Worm (Caenorhabditis elegans): ENCODE results near the gene Y54G2A.15.

Y54G2A.15 gene

ce11 chrIV:2890401-2890952 lies 46.7 kb upstream of the Y54G2A.15 start, which contains the start of the genes nprt-1 and dib-1 (continued):
- TF ChIP-seq unc-39 (tag; optimal IDR thresholded peaks at IDR 0.05) (no peak), nhr-237 (tag; optimal IDR thresholded peaks at IDR 0.05) (no peak), ztf-1 (GFP tag; conservative IDR thresholded peaks at IDR 0.05) (no peak), mab-5 (tag; optimal IDR thresholded peaks at IDR 0.05) (no peak), nhr-6 (tag; optimal IDR thresholded peaks at IDR 0.05) (peak; percentile 12), Y55F3AM.14 (GFP tag; optimal IDR thresholded peaks at IDR 0.05) (no peak), nhr-12 (tag; optimal IDR thresholded peaks at IDR 0.05) (no peak), nhr-10 (tag; optimal IDR thresholded peaks at IDR 0.05) (no peak), dmd-4 (tag; optimal IDR thresholded peaks at IDR 0.05) (no peak), ceh-82 (tag; optimal IDR thresholded peaks at IDR 0.05) (no peak), zag-1 (tag; optimal IDR thresholded peaks at IDR 0.05) (no peak), sem-4 (tag; optimal IDR thresholded peaks at IDR 0.05) (no peak), alr-1 (tag; optimal IDR thresholded peaks at IDR 0.05) (no peak), ztf-4 (tag; optimal IDR thresholded peaks at IDR 0.05) (no peak), elt-1 (tag; optimal IDR thresholded peaks at IDR 0.05) (no peak), ama-1 (optimal IDR thresholded peaks at IDR 0.05) (no peak), lin-11 (tag; optimal IDR thresholded peaks at IDR 0.05) (no peak), elt-3 (tag; optimal IDR thresholded peaks at IDR 0.05) (no peak), gmeb-1 (tag; optimal IDR thresholded peaks at IDR 0.05) (peak; percentile 86), unc-55 (GFP tag; optimal IDR thresholded peaks at IDR 0.05) (peak; percentile 87), ZK546.5 (tag; optimal IDR thresholded peaks at IDR 0.05) (no peak), fos-1 (tag; optimal IDR thresholded peaks at IDR 0.05) (peak; percentile 3), nhr-23 (tag; optimal IDR thresholded peaks at IDR 0.05) (no peak), sma-3 (GFP tag; optimal IDR thresholded peaks at IDR 0.05) (no peak)

- TF ChIP-seq F13H6.1 (tag; optimal IDR thresholded peaks at IDR 0.05) (no peak), nhr-10 (tag; optimal IDR thresholded peaks at IDR 0.05) (no peak), nhr-12 (tag; optimal IDR thresholded peaks at IDR 0.05) (no peak), R02D3.7 (tag; optimal IDR thresholded peaks at IDR 0.05) (no peak), gmeb-1 (tag; optimal IDR thresholded peaks at IDR 0.05) (no peak), fos-1 (tag; optimal IDR thresholded peaks at IDR 0.05) (no peak), unc-39 (tag; optimal IDR thresholded peaks at IDR 0.05) (no peak), snpc-4 (tag; optimal IDR thresholded peaks at IDR 0.05) (no peak), mbf-1 (tag; optimal IDR thresholded peaks at IDR 0.05) (no peak), skn-1 (tag; optimal IDR thresholded peaks at IDR 0.05) (no peak), egl-27 (tag; optimal IDR thresholded peaks at IDR 0.05) (no peak), alr-1 (tag; optimal IDR thresholded peaks at IDR 0.05) (no peak), nhr-11 (tag; optimal IDR thresholded peaks at IDR 0.05) (no peak), ztf-11 (tag; optimal IDR thresholded peaks at IDR 0.05) (no peak), zag-1 (tag; optimal IDR thresholded peaks at IDR 0.05) (no peak), peb-1 (tag; optimal IDR thresholded peaks at IDR 0.05) (no peak), nhr-23 (tag; optimal IDR thresholded peaks at IDR 0.05) (no peak)
These were observed 44.8 kb upstream of the Y54G2A.15 start for ce11 chrIV:2888496-2889101.

ce11 chrIV:2887245-2887644 lies 43.5 kb upstream of the Y54G2A.15 start:
- TF ChIP-seq aly-2 (tag; optimal IDR thresholded peaks at IDR 0.05) (no peak), fos-1 (tag; optimal IDR thresholded peaks at IDR 0.05) (no peak), nhr-77 (tag; optimal IDR thresholded peaks at IDR 0.05) (no peak)

DNA sequence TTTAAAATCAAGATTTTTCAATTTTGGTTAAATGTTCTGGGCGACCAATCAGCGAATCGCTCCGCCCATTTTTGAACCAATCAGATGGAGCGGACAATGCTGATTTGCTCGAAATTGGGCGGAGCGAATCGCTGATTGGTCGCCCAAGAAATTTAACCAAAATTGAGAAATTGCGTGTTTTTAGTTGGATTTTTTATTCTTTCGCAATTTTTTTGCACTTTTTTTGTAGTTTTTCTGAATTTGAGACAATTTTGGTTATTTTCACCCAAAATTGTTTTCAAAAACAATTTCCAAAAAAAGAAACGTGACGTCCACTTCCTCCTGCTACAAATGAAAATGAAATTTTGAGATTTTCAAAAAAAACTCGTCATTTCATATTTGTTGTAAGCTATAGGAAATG lies 42.9 kb upstream of the Y54G2A.15 start, which contains the start of gene dml-1:
dml-1 (plus strand) TSS at position 301 of the 400 bp plus-strand sequence.
- TF ChIP-seq lin-11 (tag; optimal IDR thresholded peaks at IDR 0.05), result no peak
- TF ChIP-seq R02D3.7 (tag; optimal IDR thresholded peaks at IDR 0.05), result no peak
- no peak for TF ChIP-seq nhr-6 (tag; optimal IDR thresholded peaks at IDR 0.05)
- TF ChIP-seq egl-27 (tag; optimal IDR thresholded peaks at IDR 0.05), result no peak
- no peak for TF ChIP-seq sem-4 (tag; optimal IDR thresholded peaks at IDR 0.05)
- TF ChIP-seq ceh-82 (tag; optimal IDR thresholded peaks at IDR 0.05), result no peak
- TF ChIP-seq dmd-4 (tag; optimal IDR thresholded peaks at IDR 0.05), result no peak
- no peak for TF ChIP-seq unc-62 (GFP tag; optimal IDR thresholded peaks at IDR 0.05)

DNA sequence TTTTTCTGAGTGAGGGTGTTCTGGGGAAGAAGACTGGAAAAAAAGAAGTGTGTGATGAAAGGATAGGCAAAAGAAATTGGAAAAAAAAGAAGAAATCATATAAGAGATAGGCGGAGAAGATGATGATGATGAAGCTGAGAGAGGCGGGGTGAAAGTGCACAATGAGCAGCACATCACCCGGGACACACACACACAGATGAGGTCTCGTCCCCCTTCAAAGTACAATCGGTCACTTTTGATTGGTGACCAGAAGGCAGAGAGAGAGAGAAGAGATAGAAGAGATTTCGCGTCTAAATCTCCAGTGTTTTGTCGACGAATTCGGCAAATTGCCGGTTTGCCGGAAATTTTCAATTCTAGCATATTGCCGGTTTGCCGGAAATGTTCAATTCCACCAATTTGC lies 41.5 kb upstream of the Y54G2A.15 start:
- TF ChIP-seq nhr-11 (tag; optimal IDR thresholded peaks at IDR 0.05) (no peak), nhr-129 (tag; optimal IDR thresholded peaks at IDR 0.05) (peak; percentile 26), lsy-2 (tag; optimal IDR thresholded peaks at IDR 0.05) (peak in 1 of 2 experiments; percentile 11), F13H6.1 (tag; optimal IDR thresholded peaks at IDR 0.05) (peak; percentile 94)
